Worm (Caenorhabditis elegans) whole organism, late embryonic: ENCODE measurements around the gene grp-1.

ENCODE experiments used
- sox-4 ChIP-seq: sonication (generic microtip); optimal IDR thresholded peaks from 2 replicates; lab custom pipeline; 2017; ENCODE audit warnings: mild to moderate bottlenecking, missing genetic modification characterization, inconsistent platforms, missing compliant biosample characterization
- unc-42 ChIP-seq: sonication (generic microtip); optimal IDR thresholded peaks from 2 replicates; lab custom pipeline; 2016; ENCODE audit warnings: missing genotype, missing genetic modification characterization, missing compliant biosample characterization

- TF ChIP-seq sox-4: no peak
- peak; percentile 61 for TF ChIP-seq unc-42 (tag; lab: Kevin White, UChicago)
Measured at ce11 chrIII:8130177-8130902, 44.8 kb downstream of the grp-1 start, which contains the start of the genes rpl-21 and C14B9.10.
